Fruit fly (Drosophila melanogaster): ENCODE measurements around the gene Imp.

Gene Imp

DNA sequence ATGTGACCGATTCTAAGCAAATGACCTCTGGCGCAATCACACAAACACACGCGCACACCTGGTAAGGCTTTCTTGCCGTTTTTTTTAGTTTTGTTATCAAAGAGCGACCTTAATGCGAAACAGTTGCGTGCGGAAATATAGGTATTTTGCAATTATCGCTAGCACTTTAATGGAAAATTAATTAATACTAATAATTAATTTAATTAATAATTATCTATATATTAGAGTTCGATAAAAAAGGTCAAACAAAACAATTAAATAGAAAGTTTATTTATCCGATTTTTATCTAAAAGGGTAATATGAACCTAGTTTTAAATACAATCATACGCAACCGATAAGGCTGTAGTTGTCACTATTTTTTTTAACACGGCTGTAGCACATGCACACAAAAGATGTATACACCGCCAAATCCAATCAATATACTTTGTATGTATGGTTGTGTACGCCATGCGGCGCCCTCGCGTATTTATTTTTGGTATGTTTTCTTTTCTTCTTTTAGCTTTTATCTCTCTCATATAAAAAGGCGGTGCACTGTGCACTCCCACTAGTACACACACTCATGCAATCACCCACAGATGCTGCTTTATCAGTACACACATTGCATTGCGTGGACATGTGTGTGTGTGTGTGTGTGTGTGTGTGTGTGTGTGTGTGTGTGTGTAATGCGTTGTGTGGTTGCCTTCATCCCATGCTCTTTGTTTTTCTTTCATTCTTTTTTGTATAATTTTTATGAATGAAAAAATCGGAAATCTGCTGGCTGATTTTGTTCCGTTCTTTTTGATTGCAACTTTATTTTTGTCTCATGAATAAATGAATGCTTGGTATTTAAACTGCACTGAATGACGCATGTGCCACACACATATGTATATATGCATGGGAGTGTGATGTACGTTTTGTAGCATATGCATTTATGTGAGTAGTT, 21.4 kb downstream of the Imp start (continued):
- no peak for TF ChIP-seq gcm2 (GFP tag; optimal IDR thresholded peaks at IDR 0.05)
- no peak for TF ChIP-seq pho (GFP tag; optimal IDR thresholded peaks at IDR 0.05)
- TF ChIP-seq CG2875 (GFP tag; optimal IDR thresholded peaks at IDR 0.05) = peak; percentile 63
- peak; percentile 37 for TF ChIP-seq ind (GFP tag; optimal IDR thresholded peaks at IDR 0.05)
- TF ChIP-seq CG10654 (GFP tag; optimal IDR thresholded peaks at IDR 0.05) = no peak
- TF ChIP-seq CG14965 (GFP tag; optimal IDR thresholded peaks at IDR 0.05; ENCODE audit: borderline replicate concordance) = no peak
- no peak for TF ChIP-seq Mad (GFP tag; optimal IDR thresholded peaks at IDR 0.05)
- no peak for TF ChIP-seq CG18011 (GFP tag; optimal IDR thresholded peaks at IDR 0.05)
- no peak for TF ChIP-seq CG10321 (GFP tag; IDR thresholded peaks at IDR 0.05)
- no peak for TF ChIP-seq Dll (GFP tag; IDR thresholded peaks at IDR 0.05; ENCODE audit: partially characterized antibody)
- TF ChIP-seq sr (GFP tag; IDR thresholded peaks at IDR 0.05) = no peak
- TF ChIP-seq ab (GFP tag; optimal IDR thresholded peaks at IDR 0.05) = no peak
- no peak for TF ChIP-seq CG7786 (GFP tag; optimal IDR thresholded peaks at IDR 0.05)
- TF ChIP-seq Abd-B (GFP tag; optimal IDR thresholded peaks at IDR 0.05) = no peak
- 0 out of 2 replicates have a peak, but pooled peaks have one; percentile 29 for TF ChIP-seq CG3847 (GFP tag; IDR thresholded peaks at IDR 0.05)
- TF ChIP-seq CG7357 (GFP tag; IDR thresholded peaks at IDR 0.05) = no peak
- no peak for TF ChIP-seq CG13624 (GFP tag; optimal IDR thresholded peaks at IDR 0.05)
- TF ChIP-seq CG4854 (GFP tag; optimal IDR thresholded peaks at IDR 0.05) = no peak
- TF ChIP-seq Poxn (GFP tag; IDR thresholded peaks at IDR 0.05) = no peak
- no peak for TF ChIP-seq CG6854 (GFP tag; optimal IDR thresholded peaks at IDR 0.05)
- no peak for TF ChIP-seq Dip3 (GFP tag; optimal IDR thresholded peaks at IDR 0.05)
- TF ChIP-seq jumu (GFP tag; optimal IDR thresholded peaks at IDR 0.05) = no peak
- no peak for TF ChIP-seq Atf6 (GFP tag; IDR thresholded peaks at IDR 0.05)
- no peak for TF ChIP-seq Hmx (GFP tag; optimal IDR thresholded peaks at IDR 0.05)
- peak; percentile 70 for TF ChIP-seq CG17359 (tag; optimal IDR thresholded peaks at IDR 0.05)
- no peak for TF ChIP-seq CG30403 (GFP tag; optimal IDR thresholded peaks at IDR 0.05)
- no peak for TF ChIP-seq al (GFP tag; IDR thresholded peaks at IDR 0.05)
- peak; percentile 9 for TF ChIP-seq CTCF (GFP tag; optimal IDR thresholded peaks at IDR 0.05)
- no peak for TF ChIP-seq peb (GFP tag; IDR thresholded peaks at IDR 0.05)
- TF ChIP-seq CG2120 (GFP tag; optimal IDR thresholded peaks at IDR 0.05) = peak; percentile 15
- TF ChIP-seq chm (GFP tag; IDR thresholded peaks at IDR 0.05) = no peak
- TF ChIP-seq CG17361 (GFP tag; IDR thresholded peaks at IDR 0.05) = peak; percentile 87
- TF ChIP-seq CG7271 (tag; optimal IDR thresholded peaks at IDR 0.05) = no peak
- TF ChIP-seq CG9609 (GFP tag; optimal IDR thresholded peaks at IDR 0.05) = no peak
- peak; percentile 8 for TF ChIP-seq Spps (tag; optimal IDR thresholded peaks at IDR 0.05)
- TF ChIP-seq dimm (GFP tag; IDR thresholded peaks at IDR 0.05) = no peak
- no peak for TF ChIP-seq CG34376 (GFP tag; optimal IDR thresholded peaks at IDR 0.05)
- peak; percentile 81 for TF ChIP-seq CoRest (tag; optimal IDR thresholded peaks at IDR 0.05)
- peak; percentile 25 for TF ChIP-seq CG6683 (GFP tag; optimal IDR thresholded peaks at IDR 0.05)
- no peak for TF ChIP-seq Gug (GFP tag; IDR thresholded peaks at IDR 0.05)
- no peak for TF ChIP-seq Elba2 (GFP tag; optimal IDR thresholded peaks at IDR 0.05)
- peak; percentile 75 for TF ChIP-seq PHDP (tag; optimal IDR thresholded peaks at IDR 0.05)
- peak; percentile 64 for TF ChIP-seq tap (tag; optimal IDR thresholded peaks at IDR 0.05)
- TF ChIP-seq CG4617 (GFP tag; optimal IDR thresholded peaks at IDR 0.05; ENCODE audit: borderline replicate concordance) = no peak
- no peak; the same call in 1 of the 2 replicates for TF ChIP-seq Adf1 (GFP tag; IDR thresholded peaks at IDR 0.05)
- TF ChIP-seq CG8290 (GFP tag; optimal IDR thresholded peaks at IDR 0.05) = no peak
- TF ChIP-seq CG8290 (tag; optimal IDR thresholded peaks at IDR 0.05) = no peak
- peak; percentile 75 for TF ChIP-seq CG7556 (GFP tag; optimal IDR thresholded peaks at IDR 0.05)
- TF ChIP-seq CG10979 (tag; optimal IDR thresholded peaks at IDR 0.05) = peak; percentile 79
- no peak for TF ChIP-seq ham (GFP tag; IDR thresholded peaks at IDR 0.05)
- TF ChIP-seq aop (GFP tag; IDR thresholded peaks at IDR 0.05) = no peak
